Worm (Caenorhabditis elegans): ENCODE measurements around the gene irld-28.
"Not testable (repeated sequence)": the region's sequence is repeated elsewhere in the genome, so short reads cannot be mapped to it uniquely, and the experiment has no call there.

DNA sequence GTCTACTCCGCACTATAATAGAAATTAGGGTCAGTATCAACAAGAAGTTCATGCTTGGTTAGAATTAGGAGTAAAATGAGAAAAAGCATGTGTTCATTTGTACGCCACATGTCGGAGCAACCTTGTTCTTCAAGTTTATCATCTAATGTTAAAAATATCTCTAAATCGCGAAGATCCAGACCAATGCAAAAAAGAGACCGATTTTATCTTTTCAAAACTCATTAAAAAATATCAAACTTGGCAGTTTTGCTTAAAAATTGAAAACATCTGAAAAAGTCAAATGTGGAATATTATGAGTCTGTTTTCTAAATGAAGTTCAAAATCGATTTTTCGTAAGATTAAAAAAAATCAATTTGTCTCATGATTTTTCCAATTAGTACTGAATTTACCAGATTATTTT is 15.1 kb downstream of the irld-28 start, which contains the start of gene Y19D10B.6:
- not testable (repeated sequence) for TF ChIP-seq ama-1 (optimal IDR thresholded peaks at IDR 0.05); rnt-1 (tag; optimal IDR thresholded peaks at IDR 0.05); ceh-14 (tag; optimal IDR thresholded peaks at IDR 0.05); dve-1 (tag; optimal IDR thresholded peaks at IDR 0.05); ets-4 (tag; optimal IDR thresholded peaks at IDR 0.05); K09A11.1 (tag; optimal IDR thresholded peaks at IDR 0.05; ENCODE audit: insufficient read depth); sdc-2 (tag; optimal IDR thresholded peaks at IDR 0.05); unc-42 (tag; optimal IDR thresholded peaks at IDR 0.05); ceh-22 (tag; optimal IDR thresholded peaks at IDR 0.05); ceh-45 (GFP tag; IDR thresholded peaks at IDR 0.05); F13H6.1 (tag; optimal IDR thresholded peaks at IDR 0.05)
